Worm (Caenorhabditis elegans) whole organism, L1 larva: ENCODE data around the gene K02E2.1.
A peak's percentile ranks its signal among the peaks of the same experiment; 100 is the strongest.

ENCODE experiments used
- C16A3.4 ChIP-seq: fragments of 150-350 bp; optimal IDR thresholded peaks from 2 replicates; lab custom pipeline; 2014; ENCODE audit warnings: missing biosample characterization, missing genetic modification characterization
- F16B12.6 ChIP-seq: fragments of 150-350 bp; optimal IDR thresholded peaks from 2 replicates; lab custom pipeline; 2014; ENCODE audit warnings: missing biosample characterization, missing genetic modification characterization
- aly-2 ChIP-seq: fragments of 150-350 bp; optimal IDR thresholded peaks from 2 replicates; lab custom pipeline; 2014; ENCODE audit warnings: missing biosample characterization, missing genetic modification characterization
- ama-1 ChIP-seq: fragments of 150-350 bp; optimal IDR thresholded peaks from 2 replicates; lab custom pipeline; 2014
- ceh-8 ChIP-seq: fragments of 200-800 bp; sonication (Bioruptor generic); optimal IDR thresholded peaks from 2 replicates; lab custom pipeline; 2018; ENCODE audit warnings: mild to moderate bottlenecking, missing genetic modification characterization, moderate library complexity, missing compliant biosample characterization
- ceh-82 ChIP-seq, 3 experiments: fragments of 150-350 bp in 1 of 3; sonication (generic microtip) in 2 of 3; optimal IDR thresholded peaks; 2 replicates each; lab custom pipeline; 2014 to 2017; ENCODE audit warnings: missing biosample characterization in 3 of 3, missing genetic modification characterization in 3 of 3
- ceh-88 ChIP-seq: fragments of 200-800 bp; sonication (Bioruptor generic); IDR thresholded peaks from 2 replicates; pipeline ENCODE4 v1.3.6; 2022; ENCODE audit warnings: missing genetic modification characterization, missing compliant biosample characterization
- efl-1 ChIP-seq, 4 experiments: fragments of 150-350 bp; optimal IDR thresholded peaks in 3 of 4; peaks in 1 of 4; 1 replicate in 1 of 4; 2 replicates in 3 of 4; lab custom pipeline; 2014; ENCODE audit warnings: missing biosample characterization in 2 of 4, missing genetic modification characterization in 2 of 4, missing genetic modification reagents in 2 of 4
- fkh-10 ChIP-seq: sonication (generic microtip); optimal IDR thresholded peaks from 2 replicates; lab custom pipeline; 2017; ENCODE audit warnings: missing biosample characterization, missing genetic modification reagents, missing genetic modification characterization
- fkh-8 ChIP-seq: sonication (generic microtip); optimal IDR thresholded peaks from 2 replicates; lab custom pipeline; 2016; ENCODE audit warnings: mild to moderate bottlenecking, missing genetic modification characterization, missing compliant biosample characterization
- irx-1 ChIP-seq: sonication (generic microtip); optimal IDR thresholded peaks from 2 replicates; lab custom pipeline; 2016; ENCODE audit warnings: missing genetic modification characterization, missing compliant biosample characterization
- isw-1 ChIP-seq: fragments of 200-800 bp; sonication (Bioruptor generic); IDR thresholded peaks from 2 replicates; pipeline ENCODE4 v1.3.6; 2022; ENCODE audit warnings: missing genetic modification characterization, missing compliant biosample characterization
- lin-15B ChIP-seq: fragments of 150-350 bp; sonication (generic microtip); optimal IDR thresholded peaks from 3 replicates; lab custom pipeline; 2014; ENCODE audit warnings: missing biosample characterization, missing genetic modification characterization
- lsy-2 ChIP-seq, 2 experiments: fragments of 150-350 bp; optimal IDR thresholded peaks; 2 replicates each; lab custom pipeline; 2014; ENCODE audit warnings: missing biosample characterization in 2 of 2, missing genetic modification characterization in 2 of 2
- mef-2 ChIP-seq: fragments of 150-350 bp; optimal IDR thresholded peaks from 2 replicates; lab custom pipeline; 2014; ENCODE audit warnings: missing biosample characterization, missing genetic modification characterization
- nhr-11 ChIP-seq: fragments of 150-350 bp; optimal IDR thresholded peaks from 2 replicates; lab custom pipeline; 2014; ENCODE audit warnings: missing biosample characterization, missing genetic modification characterization
- nhr-19 ChIP-seq: fragments of 200-800 bp; sonication (Bioruptor generic); conservative IDR thresholded peaks from 2 replicates; pipeline ENCODE4 v1.3.6; 2022; ENCODE audit warnings: missing genetic modification characterization, missing compliant biosample characterization
- nhr-28 ChIP-seq: fragments of 150-350 bp; optimal IDR thresholded peaks from 2 replicates; lab custom pipeline; 2014; ENCODE audit warnings: missing biosample characterization, missing genetic modification characterization
- nhr-47 ChIP-seq: sonication (generic microtip); optimal IDR thresholded peaks from 2 replicates; lab custom pipeline; 2016; ENCODE audit warnings: mild to moderate bottlenecking, missing genetic modification characterization, moderate library complexity, missing compliant biosample characterization
- nhr-71 ChIP-seq: sonication (generic microtip); optimal IDR thresholded peaks from 2 replicates; lab custom pipeline; 2016; ENCODE audit warnings: mild to moderate bottlenecking, missing genetic modification characterization, moderate library complexity, missing compliant biosample characterization
- nhr-76 ChIP-seq: sonication (generic microtip); optimal IDR thresholded peaks from 2 replicates; lab custom pipeline; 2017; ENCODE audit warnings: missing biosample characterization, missing genetic modification characterization
- nhr-77 ChIP-seq: fragments of 150-350 bp; optimal IDR thresholded peaks from 2 replicates; lab custom pipeline; 2014; ENCODE audit warnings: missing biosample characterization, missing genetic modification characterization
- nhr-84 ChIP-seq: sonication (generic microtip); optimal IDR thresholded peaks from 2 replicates; lab custom pipeline; 2017; ENCODE audit warnings: missing biosample characterization, missing genetic modification characterization
- nhr-85 ChIP-seq: sonication (generic microtip); peaks from one replicate; lab custom pipeline; 2016; ENCODE audit warnings: missing genetic modification characterization, inconsistent platforms, missing compliant biosample characterization
- pax-3 ChIP-seq: fragments of 200-800 bp; sonication (Bioruptor generic); optimal IDR thresholded peaks from 2 replicates; lab custom pipeline; 2018; ENCODE audit warnings: mild to moderate bottlenecking, missing genetic modification characterization, moderate library complexity, missing compliant biosample characterization
- pqm-1 ChIP-seq: sonication (generic microtip); optimal IDR thresholded peaks from 3 replicates; lab custom pipeline; 2017; ENCODE audit warnings: missing biosample characterization, missing genetic modification characterization
- rnt-1 ChIP-seq: sonication (generic microtip); optimal IDR thresholded peaks from 2 replicates; lab custom pipeline; 2016; ENCODE audit warnings: mild to moderate bottlenecking, missing genetic modification characterization, moderate library complexity, missing compliant biosample characterization
- skn-1 ChIP-seq: fragments of 150-350 bp; optimal IDR thresholded peaks from 2 replicates; lab custom pipeline; 2014; ENCODE audit warnings: missing biosample characterization, missing genetic modification characterization
- snpc-4 ChIP-seq: fragments of 150-350 bp; optimal IDR thresholded peaks from 2 replicates; lab custom pipeline; 2014; ENCODE audit warnings: missing biosample characterization, missing genetic modification characterization
- swsn-7 ChIP-seq: sonication (generic microtip); optimal IDR thresholded peaks from 2 replicates; lab custom pipeline; 2016; ENCODE audit warnings: missing genetic modification characterization, missing compliant biosample characterization
- unc-130 ChIP-seq: fragments of 150-350 bp; optimal IDR thresholded peaks from 2 replicates; lab custom pipeline; 2017; ENCODE audit warnings: missing biosample characterization, missing genetic modification characterization, inconsistent platforms
- unc-30 ChIP-seq: sonication (generic microtip); optimal IDR thresholded peaks from 2 replicates; lab custom pipeline; 2017; ENCODE audit warnings: missing biosample characterization, missing genetic modification characterization
- unc-62 ChIP-seq: fragments of 150-350 bp; optimal IDR thresholded peaks from 2 replicates; lab custom pipeline; 2014; ENCODE audit warnings: missing biosample characterization, missing genetic modification reagents, missing genetic modification characterization
- unc-86 ChIP-seq: sonication (generic microtip); optimal IDR thresholded peaks from 2 replicates; lab custom pipeline; 2016; ENCODE audit warnings: missing genetic modification characterization, missing compliant biosample characterization
- vab-15 ChIP-seq: sonication (generic microtip); optimal IDR thresholded peaks from 2 replicates; lab custom pipeline; 2017; ENCODE audit warnings: missing genotype, mild to moderate bottlenecking, missing genetic modification characterization, missing compliant biosample characterization
- zip-4 ChIP-seq: fragments of 200-800 bp; sonication (Bioruptor generic); optimal IDR thresholded peaks from 2 replicates; lab custom pipeline; 2018; ENCODE audit warnings: mild to moderate bottlenecking, missing genetic modification characterization, moderate library complexity, missing compliant biosample characterization

The K02E2.1 gene

ce11 chrV:20344889-20345288, 6.4 kb upstream of the K02E2.1 start, which contains the start of gene Y38H6A.3:
TSS of gene Y38H6A.3 (plus strand) at chrV:20345189.
- TF ChIP-seq nhr-28 (tag; lab: Kevin White, UChicago) (no peak), ceh-88 (GFP tag; lab: Robert Waterston, UW) (no peak)

ce11 chrV:20347625-20348024, 3.7 kb upstream of the K02E2.1 start:
- TF ChIP-seq ceh-8 (no peak), unc-86 (tag; lab: Kevin White, UChicago) (no peak), vab-15 (no peak)

ce11 chrV:20350382-20350781, 913 bp upstream of the K02E2.1 start:
- TF ChIP-seq fkh-10 (GFP tag; lab: Kevin White, UChicago): no peak
- peak; percentile 2 for TF ChIP-seq nhr-85 (tag; lab: Kevin White, UChicago)
- no peak for TF ChIP-seq ama-1 (lab: Kevin White, UChicago)
- no peak for TF ChIP-seq swsn-7 (tag; lab: Kevin White, UChicago)
- TF ChIP-seq unc-30 (tag; lab: Kevin White, UChicago): no peak
- TF ChIP-seq zip-4 (GFP tag; lab: Kevin White, UChicago): no peak
- TF ChIP-seq unc-62 (GFP tag; lab: Kevin White, UChicago): no peak

ce11 chrV:20356472-20356871, 5.2 kb downstream of the K02E2.1 start, which contains the start of gene grd-11:
TSS of gene grd-11 (plus strand) at chrV:20356772.
- TF ChIP-seq nhr-85 (tag; lab: Kevin White, UChicago) (no peak), pqm-1 (no peak), nhr-76 (tag; lab: Kevin White, UChicago) (no peak), aly-2 (tag; lab: Kevin White, UChicago) (no peak), nhr-28 (tag; lab: Kevin White, UChicago) (no peak), F16B12.6 (no peak), unc-130 (tag; lab: Kevin White, UChicago) (no peak), fkh-8 (tag; lab: Kevin White, UChicago) (no peak), nhr-47 (tag; lab: Kevin White, UChicago) (no peak), lsy-2 (tag; optimal IDR thresholded peaks at IDR 0.05; lab: Kevin White, UChicago) (no peak), skn-1 (tag; lab: Kevin White, UChicago) (no peak), irx-1 (tag; lab: Kevin White, UChicago) (no peak), rnt-1 (tag; lab: Kevin White, UChicago) (no peak)
- TF ChIP-seq, all 84 proteins: peak for 0

- TF ChIP-seq isw-1 (GFP tag; lab: Robert Waterston, UW) (no peak), nhr-71 (tag; lab: Kevin White, UChicago) (no peak), skn-1 (tag; lab: Kevin White, UChicago) (no peak), lin-15B (tag; lab: Kevin White, UChicago) (no peak), nhr-77 (tag; lab: Kevin White, UChicago) (no peak), nhr-11 (no peak), pax-3 (tag; lab: Kevin White, UChicago) (no peak), C16A3.4 (tag; lab: Kevin White, UChicago) (no peak), efl-1 (optimal IDR thresholded peaks at IDR 0.05; lab: Kevin White, UChicago) (no peak), efl-1 (GFP tag; optimal IDR thresholded peaks at IDR 0.05 in 1 of 2; lab: Kevin White, UChicago) (no peak), snpc-4 (tag; lab: Kevin White, UChicago) (no peak), swsn-7 (tag; lab: Kevin White, UChicago) (no peak), nhr-84 (tag; lab: Kevin White, UChicago) (no peak), mef-2 (tag; lab: Kevin White, UChicago) (no peak), ama-1 (lab: Kevin White, UChicago) (no peak), unc-86 (tag; lab: Kevin White, UChicago) (no peak), nhr-19 (GFP tag; lab: Robert Waterston, UW) (no peak), ceh-82 (tag; optimal IDR thresholded peaks at IDR 0.05; lab: Kevin White, UChicago) (no peak)
- TF ChIP-seq, all 84 proteins: peak for 0
These were observed 15.5 kb downstream of the K02E2.1 start, which contains the start of gene K02E2.8 for ce11 chrV:20366839-20367238. TSS of gene K02E2.8 (minus strand) at chrV:20366939.
